Worm (Caenorhabditis elegans) whole organism, mixed stage, embryonic: ENCODE data around the gene bcat-1.

Experiments
- M03D4.4 ChIP-seq: sonication (generic microtip); optimal IDR thresholded peaks from 2 replicates; lab custom pipeline; 2017; ENCODE audit warnings: mild to moderate bottlenecking, missing genetic modification characterization, missing compliant biosample characterization
- bed-3 ChIP-seq: fragments of 200-800 bp; sonication (Bioruptor generic); optimal IDR thresholded peaks from 3 replicates; lab custom pipeline; 2018; ENCODE audit warnings: mild to moderate bottlenecking, missing genetic modification characterization, moderate library complexity, missing compliant biosample characterization
- blmp-1 ChIP-seq: fragments of 150-350 bp; optimal IDR thresholded peaks from 2 replicates; lab custom pipeline; 2014; ENCODE audit warnings: missing biosample characterization, missing genetic modification characterization
- ceh-39 ChIP-seq: fragments of 150-350 bp; optimal IDR thresholded peaks from 2 replicates; lab custom pipeline; 2014; ENCODE audit warnings: missing biosample characterization, missing genetic modification characterization
- ceh-83 ChIP-seq: fragments of 200-800 bp; sonication (Bioruptor generic); optimal IDR thresholded peaks from 2 replicates; lab custom pipeline; 2018; ENCODE audit warnings: mild to moderate bottlenecking, missing genetic modification characterization, missing compliant biosample characterization
- drap-1 ChIP-seq: fragments of 200-800 bp; sonication (Bioruptor generic); optimal IDR thresholded peaks from 3 replicates; lab custom pipeline; 2018; ENCODE audit warnings: mild to moderate bottlenecking, missing genetic modification characterization, missing compliant biosample characterization
- elt-1 ChIP-seq: sonication (generic microtip); optimal IDR thresholded peaks from 2 replicates; lab custom pipeline; 2017; ENCODE audit warnings: missing genetic modification characterization, mild to moderate bottlenecking, missing compliant biosample characterization, antibody characterized with exemption, moderate library complexity, borderline replicate concordance; ENCODE audit not compliant: insufficient read depth
- elt-3 ChIP-seq: fragments of 150-350 bp; optimal IDR thresholded peaks from 2 replicates; lab custom pipeline; 2014; ENCODE audit warnings: missing biosample characterization, missing genetic modification characterization
- flh-1 ChIP-seq: fragments of 200-800 bp; sonication (Bioruptor generic); optimal IDR thresholded peaks from 2 replicates; lab custom pipeline; 2018; ENCODE audit warnings: mild to moderate bottlenecking, missing genetic modification characterization, moderate library complexity, missing compliant biosample characterization
- ham-2 ChIP-seq: fragments of 200-800 bp; sonication (Bioruptor generic); optimal IDR thresholded peaks from 2 replicates; lab custom pipeline; 2018; ENCODE audit warnings: mild to moderate bottlenecking, missing genetic modification characterization, missing compliant biosample characterization
- hlh-1 ChIP-seq: fragments of 150-350 bp; optimal IDR thresholded peaks from 2 replicates; lab custom pipeline; 2014; ENCODE audit warnings: missing biosample characterization, missing genetic modification reagents, missing genetic modification characterization
- lin-13 ChIP-seq: fragments of 150-350 bp; optimal IDR thresholded peaks from 2 replicates; lab custom pipeline; 2014; ENCODE audit warnings: missing biosample characterization, missing genetic modification characterization
- lin-32 ChIP-seq: fragments of 200-800 bp; sonication (Bioruptor generic); optimal IDR thresholded peaks from 2 replicates; lab custom pipeline; 2018; ENCODE audit warnings: mild to moderate bottlenecking, missing genetic modification characterization, missing compliant biosample characterization
- lsy-2 ChIP-seq: fragments of 150-350 bp; optimal IDR thresholded peaks from 2 replicates; lab custom pipeline; 2014; ENCODE audit warnings: missing biosample characterization, missing genetic modification characterization
- mab-5 ChIP-seq: fragments of 150-350 bp; optimal IDR thresholded peaks from 2 replicates; lab custom pipeline; 2014; ENCODE audit warnings: missing biosample characterization, missing genetic modification characterization
- mep-1 ChIP-seq: fragments of 150-350 bp; optimal IDR thresholded peaks from 2 replicates; lab custom pipeline; 2017; ENCODE audit warnings: missing biosample characterization, missing genetic modification reagents, missing genetic modification characterization, inconsistent platforms
- nhr-12 ChIP-seq: fragments of 150-350 bp; optimal IDR thresholded peaks from 2 replicates; lab custom pipeline; 2014; ENCODE audit warnings: missing biosample characterization, missing genetic modification characterization
- nhr-2 ChIP-seq: fragments of 150-350 bp; optimal IDR thresholded peaks from 2 replicates; lab custom pipeline; 2014; ENCODE audit warnings: missing biosample characterization, missing genetic modification characterization
- nhr-237 ChIP-seq: fragments of 150-350 bp; optimal IDR thresholded peaks from 2 replicates; lab custom pipeline; 2014; ENCODE audit warnings: missing biosample characterization, missing genetic modification characterization
- nhr-28 ChIP-seq: fragments of 150-350 bp; optimal IDR thresholded peaks from 2 replicates; lab custom pipeline; 2014; ENCODE audit warnings: missing biosample characterization, missing genetic modification characterization
- nhr-76 ChIP-seq: sonication (generic microtip); optimal IDR thresholded peaks from 2 replicates; lab custom pipeline; 2017; ENCODE audit warnings: missing biosample characterization, missing genetic modification characterization
- pha-4 ChIP-seq: fragments of 150-350 bp; optimal IDR thresholded peaks from 2 replicates; lab custom pipeline; 2018; ENCODE audit warnings: missing biosample characterization, missing genetic modification reagents, missing genetic modification characterization
- snpc-4 ChIP-seq: fragments of 150-350 bp; optimal IDR thresholded peaks from 2 replicates; lab custom pipeline; 2014; ENCODE audit warnings: missing biosample characterization, missing genetic modification characterization
- sptf-1 ChIP-seq: sonication (generic microtip); optimal IDR thresholded peaks from 2 replicates; lab custom pipeline; 2017; ENCODE audit warnings: mild to moderate bottlenecking, missing genetic modification characterization, moderate library complexity, missing compliant biosample characterization
- tbx-8 ChIP-seq: fragments of 200-800 bp; sonication (Bioruptor generic); optimal IDR thresholded peaks from 2 replicates; lab custom pipeline; 2018; ENCODE audit warnings: mild to moderate bottlenecking, missing genetic modification characterization, moderate library complexity, missing compliant biosample characterization
- unc-120 ChIP-seq: sonication (generic microtip); optimal IDR thresholded peaks from 2 replicates; lab custom pipeline; 2017; ENCODE audit warnings: missing genetic modification characterization, missing compliant biosample characterization; ENCODE audit not compliant: poor library complexity, severe bottlenecking
- zip-8 ChIP-seq: fragments of 150-350 bp; optimal IDR thresholded peaks from 2 replicates; lab custom pipeline; 2014; ENCODE audit warnings: missing biosample characterization, missing genetic modification characterization

The bcat-1 gene

ce11 chrX:12872022-12872888 is 5.0 kb upstream of the bcat-1 start (continued):
- TF ChIP-seq ham-2 (peak; percentile 50), mab-5 (tag; lab: Kevin White, UChicago) (no peak)

ce11 chrX:12873688-12874364 is 3.5 kb upstream of the bcat-1 start:
- TF ChIP-seq nhr-28 (tag; lab: Kevin White, UChicago) (no peak), pha-4 (tag; lab: Kevin White, UChicago) (no peak), elt-1 (no peak), nhr-2 (tag; lab: Kevin White, UChicago) (no peak), flh-1 (GFP tag; lab: Kevin White, UChicago) (no peak), ceh-39 (tag; lab: Kevin White, UChicago) (no peak), M03D4.4 (tag; lab: Kevin White, UChicago) (no peak), nhr-12 (tag; lab: Kevin White, UChicago) (no peak), lsy-2 (tag; lab: Kevin White, UChicago) (no peak), hlh-1 (tag; lab: Kevin White, UChicago) (no peak), elt-3 (no peak), mab-5 (tag; lab: Kevin White, UChicago) (no peak), bed-3 (GFP tag; lab: Kevin White, UChicago) (no peak), lin-32 (GFP tag; lab: Kevin White, UChicago) (no peak), zip-8 (no peak), ham-2 (no peak), lin-13 (tag; lab: Kevin White, UChicago) (no peak), nhr-237 (tag; lab: Kevin White, UChicago) (no peak), mep-1 (no peak)

DNA sequence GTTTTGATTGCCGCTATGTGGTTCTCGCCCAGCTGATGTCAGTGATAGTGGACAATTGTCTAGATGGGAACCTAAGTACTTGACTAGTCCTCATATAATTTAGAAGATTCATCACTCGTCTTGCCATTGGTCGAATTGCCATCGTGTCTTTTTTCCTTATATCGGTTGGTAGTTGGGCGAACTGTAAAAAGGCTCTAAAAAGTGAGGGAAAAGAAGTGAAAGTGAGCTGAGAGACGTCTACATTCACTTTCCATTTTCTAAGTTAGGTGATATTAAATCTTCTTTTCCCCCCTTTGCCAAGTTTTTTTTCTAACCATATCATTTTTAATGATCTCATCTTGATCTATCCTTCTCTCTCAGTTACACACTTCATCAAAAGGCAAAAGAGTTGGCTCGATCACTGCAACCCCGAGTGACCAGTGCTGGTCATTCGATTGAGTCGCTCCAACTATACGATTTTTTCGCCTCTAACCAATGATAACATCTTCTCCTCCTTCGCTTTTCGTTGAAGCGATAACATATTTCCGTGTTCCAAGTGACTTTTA is 2.4 kb upstream of the bcat-1 start:
- TF ChIP-seq elt-1 (peak; percentile 65), ceh-39 (tag; lab: Kevin White, UChicago) (no peak)

DNA sequence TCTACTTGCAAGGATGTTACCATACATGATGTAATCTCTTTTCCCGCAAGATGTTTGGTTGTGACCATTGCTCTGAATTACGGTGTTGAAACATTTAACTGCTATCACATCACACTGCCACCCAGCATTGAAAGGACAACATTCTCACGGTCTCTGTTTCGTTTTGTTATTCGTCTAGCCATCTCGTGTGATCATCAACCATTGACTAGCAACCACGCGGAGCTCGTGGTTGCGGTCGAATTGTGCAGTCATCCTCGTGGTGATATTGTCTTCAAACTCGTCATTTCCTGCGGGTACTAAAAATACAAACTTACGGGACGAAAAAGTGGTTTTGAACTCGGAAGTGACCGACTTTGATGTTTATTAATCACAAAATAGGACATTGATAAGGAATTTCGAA is 1.6 kb upstream of the bcat-1 start:
- TF ChIP-seq flh-1 (GFP tag; lab: Kevin White, UChicago), result no peak
- no peak for TF ChIP-seq drap-1
- no peak for TF ChIP-seq ham-2
- TF ChIP-seq lsy-2 (tag; lab: Kevin White, UChicago), result no peak
- no peak for TF ChIP-seq hlh-1 (tag; lab: Kevin White, UChicago)
- TF ChIP-seq nhr-12 (tag; lab: Kevin White, UChicago), result no peak
- TF ChIP-seq nhr-28 (tag; lab: Kevin White, UChicago), result no peak
- TF ChIP-seq snpc-4 (tag; lab: Kevin White, UChicago), result no peak
- TF ChIP-seq zip-8, result no peak
- TF ChIP-seq tbx-8 (GFP tag; lab: Kevin White, UChicago), result no peak
- TF ChIP-seq sptf-1 (tag; lab: Kevin White, UChicago), result no peak
- TF ChIP-seq ceh-83 (GFP tag; lab: Kevin White, UChicago), result no peak
- TF ChIP-seq elt-1, result no peak
- no peak for TF ChIP-seq nhr-2 (tag; lab: Kevin White, UChicago)
- TF ChIP-seq unc-120 (tag; lab: Kevin White, UChicago), result no peak
- TF ChIP-seq nhr-76 (tag; lab: Kevin White, UChicago), result no peak

- TF ChIP-seq nhr-237 (tag; lab: Kevin White, UChicago) (no peak), hlh-1 (tag; lab: Kevin White, UChicago) (peak; percentile 71)
- TF ChIP-seq, all 35 proteins: peak for 1
Measured at ce11 chrX:12877930-12878329, 650 bp downstream of the bcat-1 start.

- peak; percentile 35 for TF ChIP-seq elt-1
- TF ChIP-seq blmp-1, result no peak
Measured at ce11 chrX:12881174-12881573, 3.9 kb downstream of the bcat-1 start.
